Fruit fly (Drosophila melanogaster): ENCODE data around the gene bel.
A peak's percentile ranks its signal among the peaks of the same experiment; 100 is the strongest.

bel gene

dm6 chr3R:8684328-8685177 lies 24.0 kb upstream of the bel start, which contains the start of gene CG44227 (continued):
- TF ChIP-seq CG14667 (GFP tag; IDR thresholded peaks at IDR 0.05) (no peak), Hand (GFP tag; optimal IDR thresholded peaks at IDR 0.05) (no peak), CG11085 (GFP tag; IDR thresholded peaks at IDR 0.05) (no peak), CG12071 (GFP tag; optimal IDR thresholded peaks at IDR 0.05) (no peak), dm (GFP tag; optimal IDR thresholded peaks at IDR 0.05) (no peak), D19A (tag; optimal IDR thresholded peaks at IDR 0.05) (peak; percentile 68), grn (GFP tag; optimal IDR thresholded peaks at IDR 0.05) (peak; percentile 3), Nf-YC (tag; optimal IDR thresholded peaks at IDR 0.05) (peak; percentile 49), CG3281 (GFP tag; optimal IDR thresholded peaks at IDR 0.05) (no peak), pho (GFP tag; optimal IDR thresholded peaks at IDR 0.05) (no peak), CG42726 (GFP tag; IDR thresholded peaks at IDR 0.05; ENCODE audit: partially characterized antibody) (no peak), cwo (GFP tag; optimal IDR thresholded peaks at IDR 0.05) (no peak), CG7963 (GFP tag; IDR thresholded peaks at IDR 0.05; ENCODE audit: partially characterized antibody) (no peak), B-H1 (GFP tag; IDR thresholded peaks at IDR 0.05) (no peak), eyg (GFP tag; optimal IDR thresholded peaks at IDR 0.05) (no peak), pfk (GFP tag; optimal IDR thresholded peaks at IDR 0.05) (no peak), gsb-n (tag; optimal IDR thresholded peaks at IDR 0.05) (peak; percentile 47), CG33557 (GFP tag; optimal IDR thresholded peaks at IDR 0.05) (no peak), tll (GFP tag; optimal IDR thresholded peaks at IDR 0.05) (peak in 1 of 2 experiments; percentile 26), CG18599 (GFP tag; optimal IDR thresholded peaks at IDR 0.05) (no peak), CG11560 (tag; IDR thresholded peaks at IDR 0.05) (no peak), ttk (GFP tag; IDR thresholded peaks at IDR 0.05) (no peak), al (GFP tag; IDR thresholded peaks at IDR 0.05) (no peak), Kr (GFP tag; optimal IDR thresholded peaks at IDR 0.05) (peak; percentile 95), jing (GFP tag; optimal IDR thresholded peaks at IDR 0.05) (no peak), danr (GFP tag; IDR thresholded peaks at IDR 0.05) (no peak), Pdp1 (GFP tag; optimal IDR thresholded peaks at IDR 0.05) (peak in 1 of 2 experiments; percentile 10), CG15073 (GFP tag; optimal IDR thresholded peaks at IDR 0.05) (no peak), HLH4C (GFP tag; IDR thresholded peaks at IDR 0.05; ENCODE audit: partially characterized antibody) (no peak), Nf-YB (GFP tag; optimal IDR thresholded peaks at IDR 0.05) (peak; percentile 90), pros (GFP tag; optimal IDR thresholded peaks at IDR 0.05) (peak; percentile 32), z (GFP tag; IDR thresholded peaks at IDR 0.05) (peak; percentile 26; the same call in 1 of the 3 replicates), croc (GFP tag; conservative IDR thresholded peaks at IDR 0.05) (no peak), tap (tag; optimal IDR thresholded peaks at IDR 0.05) (no peak), CG10267 (tag; optimal IDR thresholded peaks at IDR 0.05) (no peak)

dm6 chr3R:8683280-8683679 lies 22.7 kb upstream of the bel start:
- no peak for TF ChIP-seq kah (GFP tag; optimal IDR thresholded peaks at IDR 0.05)
- TF ChIP-seq CG13287 (GFP tag; IDR thresholded peaks at IDR 0.05; ENCODE audit: partially characterized antibody): no peak
- TF ChIP-seq nerfin-1 (tag; optimal IDR thresholded peaks at IDR 0.05): no peak
- no peak for TF ChIP-seq CG1024 (GFP tag; IDR thresholded peaks at IDR 0.05)
- TF ChIP-seq Optix (GFP tag; IDR thresholded peaks at IDR 0.05): no peak
- no peak for TF ChIP-seq CG3065 (GFP tag; optimal IDR thresholded peaks at IDR 0.05)
- no peak for TF ChIP-seq D (optimal IDR thresholded peaks at IDR 0.05)
- no peak for TF ChIP-seq D (GFP tag; optimal IDR thresholded peaks at IDR 0.05)
- TF ChIP-seq CG1832 (GFP tag; optimal IDR thresholded peaks at IDR 0.05): no peak
- TF ChIP-seq CG8765 (GFP tag; IDR thresholded peaks at IDR 0.05): peak; percentile 65
- no peak for TF ChIP-seq pb (GFP tag; optimal IDR thresholded peaks at IDR 0.05)
- TF ChIP-seq CG4404 (GFP tag; IDR thresholded peaks at IDR 0.05): peak; percentile 65
- TF ChIP-seq sob (GFP tag; IDR thresholded peaks at IDR 0.05): no peak
- TF ChIP-seq NC2β (GFP tag; optimal IDR thresholded peaks at IDR 0.05): no peak
- no peak for TF ChIP-seq mirr (GFP tag; optimal IDR thresholded peaks at IDR 0.05)
- peak; percentile 47 for TF ChIP-seq CG10979 (tag; optimal IDR thresholded peaks at IDR 0.05)
